Fruit fly (Drosophila melanogaster): ENCODE data around the gene na.

- no peak for TF ChIP-seq CG34367 (tag; optimal IDR thresholded peaks at IDR 0.05)
- TF ChIP-seq Ets98B (GFP tag; IDR thresholded peaks at IDR 0.05) = no peak
These were observed at the start of gene na, which contains the start of gene CG13404 for dm6 chrX:14266075-14266474.

Measured in whole organism, pupa.